Fruit fly (Drosophila melanogaster): ENCODE data around the gene CG14011.

CG14011 gene

dm6 chr2L:5581016-5581415 lies at the start of gene CG14011:
TSS of gene CG14011 (minus strand) at chr2L:5581116.
- TF ChIP-seq Vsx2 (GFP tag; optimal IDR thresholded peaks at IDR 0.05; ENCODE audit: partially characterized antibody): no peak
- no peak for TF ChIP-seq OdsH (GFP tag; optimal IDR thresholded peaks at IDR 0.05)
- no peak for TF ChIP-seq ey (GFP tag; optimal IDR thresholded peaks at IDR 0.05)
- TF ChIP-seq HLH106 (tag; optimal IDR thresholded peaks at IDR 0.05): no peak
- no peak for TF ChIP-seq psq (GFP tag; optimal IDR thresholded peaks at IDR 0.05)
- no peak for TF ChIP-seq woc (GFP tag; optimal IDR thresholded peaks at IDR 0.05)
- TF ChIP-seq lola (GFP tag; optimal IDR thresholded peaks at IDR 0.05): no peak

dm6 chr2L:5623727-5624407 lies 43.0 kb upstream of the CG14011 start, which contains the start of gene Cyp6a16:
TSS of gene Cyp6a16 (minus strand) at chr2L:5623762.
- TF ChIP-seq OdsH (GFP tag; optimal IDR thresholded peaks at IDR 0.05) (no peak), Myc (optimal IDR thresholded peaks at IDR 0.05) (peak; percentile 72), psq (GFP tag; optimal IDR thresholded peaks at IDR 0.05) (no peak), HLH106 (tag; optimal IDR thresholded peaks at IDR 0.05) (no peak), sv (GFP tag; optimal IDR thresholded peaks at IDR 0.05) (no peak)

- TF ChIP-seq Dfd (GFP tag; optimal IDR thresholded peaks at IDR 0.05) (peak; percentile 85), HLH106 (tag; optimal IDR thresholded peaks at IDR 0.05) (no peak), CrebA (GFP tag; optimal IDR thresholded peaks at IDR 0.05; ENCODE audit: borderline replicate concordance) (no peak), Rel (GFP tag; optimal IDR thresholded peaks at IDR 0.05) (no peak), Rel (tag; optimal IDR thresholded peaks at IDR 0.05) (no peak), Sp1 (GFP tag; optimal IDR thresholded peaks at IDR 0.05) (peak; percentile 22), CG9705 (GFP tag; optimal IDR thresholded peaks at IDR 0.05) (no peak)
Observed at dm6 chr2L:5617896-5618505, 37.1 kb upstream of the CG14011 start, which contains the start of gene DIP-eta. TSS of gene DIP-eta (minus strand) at chr2L:5617946.

dm6 chr2L:5617224-5617623 lies 36.3 kb upstream of the CG14011 start:
- no peak for TF ChIP-seq Sp1 (GFP tag; optimal IDR thresholded peaks at IDR 0.05)
- no peak for TF ChIP-seq HLH106 (tag; optimal IDR thresholded peaks at IDR 0.05)
- no peak for TF ChIP-seq Hr83 (GFP tag; optimal IDR thresholded peaks at IDR 0.05; ENCODE audit: poor library complexity, severe bottlenecking)
- TF ChIP-seq Hnf4 (GFP tag; optimal IDR thresholded peaks at IDR 0.05): no peak
- TF ChIP-seq Dif (GFP tag; optimal IDR thresholded peaks at IDR 0.05; ENCODE audit: partially characterized antibody): no peak
- no peak for TF ChIP-seq woc (GFP tag; optimal IDR thresholded peaks at IDR 0.05)
- no peak for TF ChIP-seq jim (GFP tag; optimal IDR thresholded peaks at IDR 0.05)
- TF ChIP-seq Rel (GFP tag; optimal IDR thresholded peaks at IDR 0.05): no peak
- no peak for TF ChIP-seq Rel (tag; optimal IDR thresholded peaks at IDR 0.05)
- no peak for TF ChIP-seq br (GFP tag; optimal IDR thresholded peaks at IDR 0.05)
- TF ChIP-seq Mio (GFP tag; optimal IDR thresholded peaks at IDR 0.05): no peak
- TF ChIP-seq foxo (GFP tag; optimal IDR thresholded peaks at IDR 0.05): no peak
- no peak for TF ChIP-seq usp (GFP tag; optimal IDR thresholded peaks at IDR 0.05)
- TF ChIP-seq dsf (GFP tag; optimal IDR thresholded peaks at IDR 0.05; ENCODE audit: borderline replicate concordance): no peak
- TF ChIP-seq h (GFP tag; optimal IDR thresholded peaks at IDR 0.05): no peak
- TF ChIP-seq psq (GFP tag; optimal IDR thresholded peaks at IDR 0.05): no peak
- TF ChIP-seq sage (GFP tag; optimal IDR thresholded peaks at IDR 0.05): no peak
- no peak for TF ChIP-seq Dfd (GFP tag; optimal IDR thresholded peaks at IDR 0.05)
- no peak for TF ChIP-seq pan (optimal IDR thresholded peaks at IDR 0.05)
- TF ChIP-seq CG9705 (GFP tag; optimal IDR thresholded peaks at IDR 0.05): no peak
- TF ChIP-seq Abd-B (GFP tag; optimal IDR thresholded peaks at IDR 0.05): no peak

dm6 chr2L:5610629-5611028 lies 29.7 kb upstream of the CG14011 start:
- TF ChIP-seq Dfd (GFP tag; optimal IDR thresholded peaks at IDR 0.05) (peak; percentile 90), brk (GFP tag; optimal IDR thresholded peaks at IDR 0.05) (no peak)

dm6 chr2L:5610108-5610507 lies 29.2 kb upstream of the CG14011 start:
- TF ChIP-seq dl (GFP tag; optimal IDR thresholded peaks at IDR 0.05; ENCODE audit: insufficient read depth in 1 of 2, partially characterized antibody in 2 of 2) (no peak), h (GFP tag; optimal IDR thresholded peaks at IDR 0.05) (no peak), jim (GFP tag; optimal IDR thresholded peaks at IDR 0.05) (no peak), brk (GFP tag; optimal IDR thresholded peaks at IDR 0.05) (no peak), dmrt93B (GFP tag; optimal IDR thresholded peaks at IDR 0.05) (no peak), CG32264 (GFP tag; optimal IDR thresholded peaks at IDR 0.05) (no peak), Hr83 (GFP tag; optimal IDR thresholded peaks at IDR 0.05; ENCODE audit: poor library complexity, severe bottlenecking) (no peak), ey (GFP tag; optimal IDR thresholded peaks at IDR 0.05) (no peak), HLH106 (tag; optimal IDR thresholded peaks at IDR 0.05) (no peak), GATAd (GFP tag; optimal IDR thresholded peaks at IDR 0.05) (no peak), usp (GFP tag; optimal IDR thresholded peaks at IDR 0.05) (no peak), Hr78 (GFP tag; optimal IDR thresholded peaks at IDR 0.05) (no peak), N (GFP tag; optimal IDR thresholded peaks at IDR 0.05) (no peak), rgr (GFP tag; optimal IDR thresholded peaks at IDR 0.05) (no peak)
